Fruit fly (Drosophila melanogaster) whole organism, embryonic: Measurements from ENCODE around the gene uif.

Source experiments
- Abd-B ChIP-seq: fragments of 200-800 bp; sonication (Bioruptor generic); optimal IDR thresholded peaks from 2 replicates; lab custom pipeline; 2018; ENCODE audit warnings: missing biosample characterization, mild to moderate bottlenecking, missing genetic modification characterization, moderate library complexity
- Adf1 ChIP-seq: fragments of 200-800 bp; sonication (Bioruptor generic); IDR thresholded peaks from 2 replicates; pipeline ENCODE4 v1.3.6; 2022; ENCODE audit warnings: missing biosample characterization, missing genetic modification characterization
- BEAF-32 ChIP-seq: fragments of 200-800 bp; sonication (Bioruptor generic); optimal IDR thresholded peaks from 3 replicates; lab custom pipeline; 2017; ENCODE audit warnings: missing biosample characterization, missing genetic modification characterization, mild to moderate bottlenecking, moderate library complexity, missing genetic modification reagents
- Bdp1 ChIP-seq: fragments of 200-800 bp; sonication (Bioruptor generic); optimal IDR thresholded peaks from 3 replicates; lab custom pipeline; 2016; ENCODE audit warnings: missing biosample characterization, missing genetic modification characterization
- CG11247 ChIP-seq: fragments of 200-800 bp; sonication (Bioruptor generic); IDR thresholded peaks from 2 replicates; pipeline ENCODE4 v1.3.6; 2022; ENCODE audit warnings: missing biosample characterization, missing genetic modification characterization
- CG1233 ChIP-seq: fragments of 200-800 bp; sonication (Bioruptor generic); optimal IDR thresholded peaks from 4 replicates; lab custom pipeline; 2018; ENCODE audit warnings: missing biosample characterization, mild to moderate bottlenecking, missing genetic modification characterization
- CG13287 ChIP-seq: fragments of 200-800 bp; sonication (Bioruptor generic); IDR thresholded peaks from 2 replicates; pipeline ENCODE4 v1.3.6; 2022; ENCODE audit warnings: missing biosample characterization, missing genetic modification characterization; ENCODE audit not compliant: partially characterized antibody
- CG13624 ChIP-seq: fragments of 200-800 bp; sonication (Bioruptor generic); optimal IDR thresholded peaks from 2 replicates; lab custom pipeline; 2016; ENCODE audit warnings: missing biosample characterization, missing genetic modification characterization
- CG15696 ChIP-seq: fragments of 200-800 bp; sonication (Bioruptor generic); optimal IDR thresholded peaks from 2 replicates; lab custom pipeline; 2019; ENCODE audit warnings: missing biosample characterization, mild to moderate bottlenecking, missing genetic modification characterization, moderate library complexity
- CG18619 ChIP-seq: fragments of 200-800 bp; sonication (Bioruptor generic); optimal IDR thresholded peaks from 3 replicates; lab custom pipeline; 2017; ENCODE audit warnings: missing biosample characterization, mild to moderate bottlenecking, missing genetic modification characterization
- CG2116 ChIP-seq: fragments of 200-800 bp; sonication (Bioruptor generic); optimal IDR thresholded peaks from 3 replicates; lab custom pipeline; 2018; ENCODE audit warnings: missing biosample characterization, mild to moderate bottlenecking, missing genetic modification characterization
- CG2120 ChIP-seq: fragments of 200-800 bp; sonication (Bioruptor generic); optimal IDR thresholded peaks from 3 replicates; lab custom pipeline; 2016; ENCODE audit warnings: missing biosample characterization, missing genetic modification characterization
- CG2129 ChIP-seq: fragments of 200-800 bp; sonication (Bioruptor generic); IDR thresholded peaks from 2 replicates; pipeline ENCODE4 v1.3.6; 2022; ENCODE audit warnings: missing biosample characterization, missing genetic modification characterization; ENCODE audit not compliant: partially characterized antibody
- CG6791 ChIP-seq: fragments of 200-800 bp; sonication (Bioruptor generic); IDR thresholded peaks from 3 replicates; pipeline ENCODE4 v1.3.6; 2022; ENCODE audit warnings: missing biosample characterization, missing genetic modification characterization; ENCODE audit not compliant: partially characterized antibody
- CG9609 ChIP-seq: fragments of 200-800 bp; sonication (Bioruptor generic); optimal IDR thresholded peaks from 3 replicates; lab custom pipeline; 2016; ENCODE audit warnings: missing biosample characterization, missing genetic modification characterization
- Camta ChIP-seq: fragments of 200-800 bp; sonication (Bioruptor generic); optimal IDR thresholded peaks from 2 replicates; lab custom pipeline; 2016; ENCODE audit warnings: missing biosample characterization, missing genetic modification characterization
- Elba2 ChIP-seq: fragments of 200-800 bp; sonication (Bioruptor generic); optimal IDR thresholded peaks from 3 replicates; lab custom pipeline; 2016; ENCODE audit warnings: missing biosample characterization, missing genetic modification characterization
- Ets97D ChIP-seq: fragments of 200-800 bp; sonication (Bioruptor generic); optimal IDR thresholded peaks from 3 replicates; lab custom pipeline; 2016; ENCODE audit warnings: missing biosample characterization, missing genetic modification characterization
- Fer1 ChIP-seq: fragments of 200-800 bp; sonication (Bioruptor generic); optimal IDR thresholded peaks from 2 replicates; lab custom pipeline; 2017; ENCODE audit warnings: missing biosample characterization, mild to moderate bottlenecking, missing genetic modification characterization
- Fer2 ChIP-seq: fragments of 200-800 bp; sonication (Bioruptor generic); optimal IDR thresholded peaks from 2 replicates; lab custom pipeline; 2018; ENCODE audit warnings: missing biosample characterization, mild to moderate bottlenecking, missing genetic modification characterization, moderate library complexity
- H15 ChIP-seq: fragments of 200-800 bp; sonication (Bioruptor generic); IDR thresholded peaks from 3 replicates; pipeline ENCODE4 v1.3.6; 2022; ENCODE audit warnings: missing biosample characterization, missing genetic modification characterization
- HLH4C ChIP-seq: fragments of 200-800 bp; sonication (Bioruptor generic); IDR thresholded peaks from 3 replicates; pipeline ENCODE4 v1.3.6; 2022; ENCODE audit warnings: missing biosample characterization, missing genetic modification characterization; ENCODE audit not compliant: partially characterized antibody
- HmgD ChIP-seq: fragments of 200-800 bp; sonication (Bioruptor generic); optimal IDR thresholded peaks from 3 replicates; lab custom pipeline; 2016; ENCODE audit warnings: missing biosample characterization, missing genetic modification characterization
- MESR4 ChIP-seq: fragments of 200-800 bp; sonication (Bioruptor generic); optimal IDR thresholded peaks from 2 replicates; lab custom pipeline; 2018; ENCODE audit warnings: missing biosample characterization, mild to moderate bottlenecking, missing genetic modification characterization, moderate library complexity
- Mes4 ChIP-seq: fragments of 200-800 bp; sonication (Bioruptor generic); optimal IDR thresholded peaks from 2 replicates; lab custom pipeline; 2016; ENCODE audit warnings: missing biosample characterization, missing genetic modification characterization
- NC2α ChIP-seq: fragments of 200-800 bp; sonication (Bioruptor generic); optimal IDR thresholded peaks from 2 replicates; lab custom pipeline; 2016; ENCODE audit warnings: missing biosample characterization, missing genetic modification characterization
- Ptx1 ChIP-seq: fragments of 200-800 bp; sonication (Bioruptor generic); IDR thresholded peaks from 2 replicates; pipeline ENCODE4 v1.3.6; 2022; ENCODE audit warnings: missing biosample characterization, missing genetic modification characterization
- Vsx1 ChIP-seq: fragments of 200-800 bp; sonication (Bioruptor generic); optimal IDR thresholded peaks from 2 replicates; lab custom pipeline; 2017; ENCODE audit warnings: missing biosample characterization, mild to moderate bottlenecking, missing genetic modification characterization, missing genetic modification reagents
- ap ChIP-seq: fragments of 200-800 bp; sonication (Bioruptor generic); IDR thresholded peaks from 2 replicates; pipeline ENCODE4 v1.3.6; 2022; ENCODE audit warnings: missing biosample characterization, missing genetic modification characterization
- ase ChIP-seq: fragments of 200-800 bp; sonication (Bioruptor generic); IDR thresholded peaks from 3 replicates; pipeline ENCODE4 v1.3.6; 2022; ENCODE audit warnings: missing biosample characterization, missing genetic modification characterization
- btn ChIP-seq: fragments of 200-800 bp; sonication (Bioruptor generic); optimal IDR thresholded peaks from 2 replicates; lab custom pipeline; 2016; ENCODE audit warnings: missing biosample characterization, missing genetic modification characterization
- caup ChIP-seq: fragments of 200-800 bp; sonication (Bioruptor generic); optimal IDR thresholded peaks from 3 replicates; lab custom pipeline; 2017; ENCODE audit warnings: missing biosample characterization, mild to moderate bottlenecking, missing genetic modification characterization, moderate library complexity; ENCODE audit not compliant: severe bottlenecking
- chm ChIP-seq: fragments of 200-800 bp; sonication (Bioruptor generic); IDR thresholded peaks from 2 replicates; pipeline ENCODE4 v1.3.6; 2022; ENCODE audit warnings: missing biosample characterization, missing genetic modification characterization
- fru ChIP-seq: fragments of >200 bp; optimal IDR thresholded peaks from 2 replicates; lab custom pipeline; 2017
- fu2 ChIP-seq: fragments of 200-800 bp; sonication (Bioruptor generic); optimal IDR thresholded peaks from 2 replicates; lab custom pipeline; 2016; ENCODE audit warnings: missing biosample characterization, missing genetic modification characterization
- gfzf ChIP-seq: fragments of 200-800 bp; sonication (Bioruptor generic); optimal IDR thresholded peaks from 2 replicates; lab custom pipeline; 2016; ENCODE audit warnings: missing biosample characterization, mild to moderate bottlenecking, missing genetic modification characterization, moderate library complexity
- her ChIP-seq: fragments of 200-800 bp; sonication (Bioruptor generic); optimal IDR thresholded peaks from 2 replicates; lab custom pipeline; 2016; ENCODE audit warnings: missing biosample characterization, missing genetic modification characterization
- knrl ChIP-seq: fragments of 200-800 bp; sonication (Bioruptor generic); IDR thresholded peaks from 3 replicates; pipeline ENCODE4 v1.3.6; 2022; ENCODE audit warnings: missing biosample characterization, missing genetic modification characterization; ENCODE audit not compliant: partially characterized antibody
- lmd ChIP-seq: fragments of 200-800 bp; sonication (Bioruptor generic); IDR thresholded peaks from 2 replicates; pipeline ENCODE4 v1.3.6; 2022; ENCODE audit warnings: missing biosample characterization, missing genetic modification characterization
- otp ChIP-seq: fragments of 200-800 bp; sonication (Bioruptor generic); IDR thresholded peaks from 3 replicates; pipeline ENCODE4, ENCODE4 v1.3.6; 2022; ENCODE audit warnings: missing biosample characterization, missing genetic modification characterization
- pfk ChIP-seq: fragments of 200-800 bp; sonication (Bioruptor generic); optimal IDR thresholded peaks from 2 replicates; lab custom pipeline; 2018; ENCODE audit warnings: missing biosample characterization, mild to moderate bottlenecking, missing genetic modification characterization, moderate library complexity
- sob ChIP-seq: fragments of 200-800 bp; sonication (Bioruptor generic); IDR thresholded peaks from 2 replicates; pipeline ENCODE4 v1.3.6; 2022; ENCODE audit warnings: missing biosample characterization, missing genetic modification characterization
- tgo ChIP-seq: fragments of 200-800 bp; sonication (Bioruptor generic); IDR thresholded peaks from 3 replicates; pipeline ENCODE4 v1.3.6; 2022; ENCODE audit warnings: missing biosample characterization, missing genetic modification characterization
- tna ChIP-seq: fragments of 200-800 bp; sonication (Bioruptor generic); IDR thresholded peaks from 2 replicates; pipeline ENCODE4 v1.3.6; 2022; ENCODE audit warnings: missing biosample characterization, missing genetic modification characterization; ENCODE audit not compliant: partially characterized antibody
- toy ChIP-seq: fragments of 200-800 bp; sonication (Bioruptor generic); IDR thresholded peaks from 2 replicates; pipeline ENCODE4 v1.3.6; 2022; ENCODE audit warnings: missing biosample characterization, missing genetic modification characterization
- trem ChIP-seq: fragments of 200-800 bp; optimal IDR thresholded peaks from 3 replicates; lab custom pipeline; 2019; ENCODE audit warnings: missing biosample characterization, mild to moderate bottlenecking, missing genetic modification characterization, moderate library complexity
- vvl ChIP-seq: fragments of 200-800 bp; sonication (Bioruptor generic); IDR thresholded peaks from 2 replicates; pipeline ENCODE4 v1.3.6; 2022; ENCODE audit warnings: missing biosample characterization, missing genetic modification characterization
- wdn ChIP-seq: fragments of 200-800 bp; sonication (Bioruptor generic); IDR thresholded peaks from 2 replicates; pipeline ENCODE4 v1.3.6; 2022; ENCODE audit warnings: missing biosample characterization, missing genetic modification characterization
- wek ChIP-seq: fragments of 200-800 bp; sonication (Bioruptor generic); optimal IDR thresholded peaks from 3 replicates; lab custom pipeline; 2018; ENCODE audit warnings: missing biosample characterization, mild to moderate bottlenecking, missing genetic modification characterization, moderate library complexity
- yki ChIP-seq: fragments of >200 bp; optimal IDR thresholded peaks from 3 replicates; lab custom pipeline; 2018
- zfh2 ChIP-seq: fragments of 200-800 bp; sonication (Bioruptor generic); optimal IDR thresholded peaks from 2 replicates; lab custom pipeline; 2016; ENCODE audit warnings: missing biosample characterization, missing genetic modification characterization

The uif gene

DNA sequence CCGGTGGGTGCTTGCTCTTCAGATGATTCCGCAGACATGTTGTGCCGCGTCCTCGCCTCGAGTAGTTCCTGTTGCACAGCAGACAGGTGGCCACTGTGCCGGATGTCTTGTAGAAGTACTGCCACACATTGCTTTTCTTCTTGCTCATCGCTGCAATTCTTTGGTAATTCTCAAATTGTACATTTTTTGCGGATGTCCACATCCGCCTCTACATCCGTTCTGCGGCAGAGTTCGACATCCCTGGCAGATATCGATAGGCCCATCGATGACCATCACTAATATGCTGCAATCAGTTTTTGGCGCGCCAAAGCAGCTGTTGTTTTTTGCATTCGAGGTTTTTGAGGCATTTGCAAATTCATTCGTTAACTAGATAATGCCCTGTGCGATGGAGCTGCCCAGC lies 53.4 kb downstream of the uif start, which contains the start of the genes CG13775 and CG3430 (continued):
- TF ChIP-seq Vsx1 (no peak), Abd-B (no peak), CG1233 (GFP tag; lab: Kevin White, UChicago) (peak; percentile 1), CG11247 (peak; percentile 19; the same call in 1 of the 2 replicates), CG13624 (peak; percentile 57), zfh2 (GFP tag; lab: Kevin White, UChicago) (peak; percentile 36), caup (GFP tag; lab: Kevin White, UChicago) (peak; percentile 20), wdn (GFP tag; lab: Robert Waterston, UW) (0 out of 2 replicates have a peak, but pooled peaks have one; percentile 34), Ptx1 (GFP tag; lab: Robert Waterston, UW) (no peak), Ets97D (peak; percentile 93), fru (lab: Kevin White, UChicago) (no peak), Bdp1 (GFP tag; lab: Kevin White, UChicago) (no peak), CG2120 (GFP tag; lab: Kevin White, UChicago) (peak; percentile 59), BEAF-32 (GFP tag; lab: Kevin White, UChicago) (peak; percentile 79), CG6791 (GFP tag; lab: Robert Waterston, UW) (peak; percentile 56; the same call in 2 of the 3 replicates), knrl (GFP tag; lab: Robert Waterston, UW) (peak; percentile 67), H15 (GFP tag; lab: Robert Waterston, UW) (no peak), gfzf (GFP tag; lab: Kevin White, UChicago) (peak; percentile 14), chm (GFP tag; lab: Robert Waterston, UW) (peak; percentile 66), trem (tag; lab: Kevin White, UChicago) (peak; percentile 23), NC2α (GFP tag; lab: Kevin White, UChicago) (peak; percentile 31), toy (GFP tag; lab: Robert Waterston, UW) (no peak), sob (0 out of 2 replicates have a peak, but pooled peaks have one; percentile 45), lmd (GFP tag; lab: Robert Waterston, UW) (no peak), vvl (peak; percentile 28; the same call in 1 of the 2 replicates), HmgD (GFP tag; lab: Kevin White, UChicago) (peak; percentile 39), Adf1 (GFP tag; lab: Robert Waterston, UW) (peak; percentile 71), CG2116 (GFP tag; lab: Kevin White, UChicago) (peak; percentile 54), CG18619 (GFP tag; lab: Kevin White, UChicago) (no peak), ap (GFP tag; lab: Robert Waterston, UW) (no peak), otp (GFP tag; lab: Robert Waterston, UW) (no peak), ase (0 out of 3 replicates have a peak, but pooled peaks have one; percentile 16), CG2129 (GFP tag; lab: Robert Waterston, UW) (peak; percentile 37; the same call in 1 of the 2 replicates), HLH4C (peak; percentile 63), Fer2 (tag; lab: Kevin White, UChicago) (no peak), her (peak; percentile 52), yki (lab: Kevin White, UChicago) (no peak), Mes4 (GFP tag; lab: Kevin White, UChicago) (peak; percentile 8), CG15696 (peak; percentile 0), wek (GFP tag; lab: Kevin White, UChicago) (no peak), tna (GFP tag; lab: Robert Waterston, UW) (0 out of 2 replicates have a peak, but pooled peaks have one; percentile 30), CG13287 (GFP tag; lab: Robert Waterston, UW) (peak; percentile 81), Elba2 (GFP tag; lab: Kevin White, UChicago) (peak; percentile 51), fu2 (GFP tag; lab: Kevin White, UChicago) (no peak), MESR4 (GFP tag; lab: Kevin White, UChicago) (peak; percentile 49), CG9609 (GFP tag; lab: Kevin White, UChicago) (peak; percentile 30), Fer1 (GFP tag; lab: Kevin White, UChicago) (peak; percentile 34), btn (GFP tag; lab: Kevin White, UChicago) (no peak), tgo (GFP tag; lab: Robert Waterston, UW) (no peak), pfk (GFP tag; lab: Kevin White, UChicago) (no peak), Camta (GFP tag; lab: Kevin White, UChicago) (peak; percentile 25)
